Worm (Caenorhabditis elegans): ENCODE results near the gene Y56A3A.6.

Gene Y56A3A.6

DNA sequence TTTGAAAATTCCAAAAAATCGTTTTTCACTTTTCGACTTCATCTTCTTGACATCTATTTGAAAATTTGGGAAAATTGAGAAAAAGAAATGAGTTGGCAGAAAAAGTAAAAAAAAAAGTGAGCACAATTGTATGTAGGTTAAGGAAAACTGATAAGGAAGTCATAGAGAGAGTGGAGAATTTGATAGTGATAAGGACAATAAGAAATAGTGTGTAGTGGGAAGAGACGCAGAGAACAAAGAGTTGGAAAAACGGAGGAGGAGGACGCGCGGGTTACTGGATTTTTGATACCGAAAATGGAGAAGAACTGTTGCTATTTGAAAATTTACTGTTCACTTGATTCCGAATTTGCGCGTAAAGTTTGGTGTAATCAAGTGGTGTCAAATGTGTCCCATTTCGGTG is at the start of gene Y56A3A.6:
Gene Y56A3A.6 (minus strand): TSS at position 53 of the 400 bp plus-strand sequence.
- no peak for TF ChIP-seq xbp-1 (tag; optimal IDR thresholded peaks at IDR 0.05)
- no peak for TF ChIP-seq snpc-4 (tag; optimal IDR thresholded peaks at IDR 0.05)
- TF ChIP-seq C16A3.4 (tag; optimal IDR thresholded peaks at IDR 0.05) = no peak
- TF ChIP-seq irx-1 (tag; optimal IDR thresholded peaks at IDR 0.05) = no peak
- peak in 1 of 2 experiments; percentile 2 for TF ChIP-seq lin-35 (GFP tag; optimal IDR thresholded peaks at IDR 0.05)
- TF ChIP-seq elt-2 (tag; optimal IDR thresholded peaks at IDR 0.05) = peak; percentile 59

DNA sequence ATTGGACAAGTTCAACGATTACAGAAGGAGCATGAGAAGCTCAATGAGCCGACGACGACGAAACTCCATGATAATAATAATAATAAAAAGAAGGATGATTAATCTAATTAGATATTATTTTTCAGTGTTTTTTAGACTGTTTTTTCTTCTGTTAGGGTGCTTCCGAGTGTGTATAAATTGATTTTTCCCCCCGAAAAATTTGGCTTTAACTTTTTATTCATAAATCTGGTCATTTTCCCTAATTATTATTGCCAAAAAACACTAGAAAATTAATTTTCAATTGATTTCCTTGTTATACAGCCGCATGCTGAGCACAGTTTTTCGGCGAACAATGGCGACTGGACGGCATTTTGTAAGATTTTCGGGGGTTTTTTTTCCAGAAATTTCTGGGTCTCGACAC is 45.0 kb upstream of the Y56A3A.6 start, which contains the start of gene nft-1:
Gene nft-1 (plus strand): TSS at position 301 of the 400 bp plus-strand sequence.
- no peak for TF ChIP-seq efl-1 (optimal IDR thresholded peaks at IDR 0.05)
- peak in 1 of 2 experiments; percentile 2 for TF ChIP-seq efl-1 (GFP tag; optimal IDR thresholded peaks at IDR 0.05 in 1 of 2)
- TF ChIP-seq isw-1 (GFP tag; IDR thresholded peaks at IDR 0.05) = no peak

DNA sequence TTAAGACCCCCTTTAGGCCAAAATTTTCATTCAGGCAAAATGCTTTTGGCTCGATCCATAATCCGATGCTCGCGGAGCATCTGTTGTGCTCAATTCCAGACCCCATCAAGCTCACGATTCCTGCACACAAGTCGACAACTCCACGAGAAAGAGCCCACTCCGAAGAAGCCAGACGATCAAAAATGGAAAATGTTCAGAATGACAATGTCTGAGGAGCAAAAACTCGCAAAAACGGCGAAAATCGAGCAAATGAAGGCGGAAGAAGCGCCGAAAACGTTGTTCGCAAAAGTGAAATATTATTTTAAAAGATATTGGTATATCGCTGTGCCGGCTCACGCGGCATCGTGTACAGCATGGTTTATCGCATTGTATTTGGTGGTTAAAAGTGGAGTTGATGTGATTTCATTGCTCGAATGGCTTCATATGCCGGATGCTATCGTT is 43.1 kb upstream of the Y56A3A.6 start, which contains the start of gene Y56A3A.22:
Gene Y56A3A.22 (plus strand): TSS at position 35 of the 441 bp plus-strand sequence.
- no peak for TF ChIP-seq skn-1 (tag; optimal IDR thresholded peaks at IDR 0.05)
- no peak for TF ChIP-seq fkh-10 (GFP tag; optimal IDR thresholded peaks at IDR 0.05)
- no peak for TF ChIP-seq dpl-1 (GFP tag; optimal IDR thresholded peaks at IDR 0.05)
- no peak for TF ChIP-seq irx-1 (tag; optimal IDR thresholded peaks at IDR 0.05)
- no peak for TF ChIP-seq efl-3 (GFP tag; optimal IDR thresholded peaks at IDR 0.05)
- TF ChIP-seq sup-37 (GFP tag; optimal IDR thresholded peaks at IDR 0.05) = no peak
- TF ChIP-seq blmp-1 (tag; optimal IDR thresholded peaks at IDR 0.05) = no peak
- peak; percentile 40 for TF ChIP-seq nhr-47 (tag; optimal IDR thresholded peaks at IDR 0.05)
- no peak for TF ChIP-seq ceh-8 (GFP tag; optimal IDR thresholded peaks at IDR 0.05)
- no peak for TF ChIP-seq nhr-12 (tag; optimal IDR thresholded peaks at IDR 0.05)
- peak in 1 of 2 experiments; percentile 29 for TF ChIP-seq lin-35 (GFP tag; optimal IDR thresholded peaks at IDR 0.05)
- TF ChIP-seq nhr-20 (tag; optimal IDR thresholded peaks at IDR 0.05) = no peak
- TF ChIP-seq Y116A8C.19 (tag; optimal IDR thresholded peaks at IDR 0.05; ENCODE audit: borderline replicate concordance) = no peak
- TF ChIP-seq dsc-1 (tag; optimal IDR thresholded peaks at IDR 0.05) = no peak
- TF ChIP-seq nhr-90 (tag; optimal IDR thresholded peaks at IDR 0.05; ENCODE audit: poor library complexity) = peak; percentile 57
- TF ChIP-seq jun-1 (tag; optimal IDR thresholded peaks at IDR 0.05) = no peak
- TF ChIP-seq zag-1 (tag; optimal IDR thresholded peaks at IDR 0.05) = no peak
- TF ChIP-seq aha-1 (tag; optimal IDR thresholded peaks at IDR 0.05) = no peak
- TF ChIP-seq rnt-1 (tag; optimal IDR thresholded peaks at IDR 0.05) = peak; percentile 39
- no peak for TF ChIP-seq ceh-88 (GFP tag; IDR thresholded peaks at IDR 0.05)
- TF ChIP-seq nhr-11 (tag; optimal IDR thresholded peaks at IDR 0.05) = no peak
- TF ChIP-seq lin-15B (tag; optimal IDR thresholded peaks at IDR 0.05) = no peak
- no peak for TF ChIP-seq tlp-1 (tag; optimal IDR thresholded peaks at IDR 0.05)
- TF ChIP-seq efl-1 (optimal IDR thresholded peaks at IDR 0.05) = peak; percentile 7 to 18
- peak in 1 of 2 experiments; percentile 91 for TF ChIP-seq efl-1 (GFP tag; optimal IDR thresholded peaks at IDR 0.05 in 1 of 2)
- no peak for TF ChIP-seq elt-3 (tag; optimal IDR thresholded peaks at IDR 0.05)
- TF ChIP-seq hlh-17 (GFP tag; optimal IDR thresholded peaks at IDR 0.05; ENCODE audit: borderline replicate concordance) = peak; percentile 43
- no peak for TF ChIP-seq mdl-1 (tag; optimal IDR thresholded peaks at IDR 0.05)
- TF ChIP-seq F16B12.6 (tag; optimal IDR thresholded peaks at IDR 0.05) = no peak
- peak; percentile 27 for TF ChIP-seq zip-4 (GFP tag; optimal IDR thresholded peaks at IDR 0.05)
- no peak for TF ChIP-seq nhr-76 (tag; optimal IDR thresholded peaks at IDR 0.05)
- peak; percentile 86 for TF ChIP-seq ama-1 (optimal IDR thresholded peaks at IDR 0.05)
- no peak for TF ChIP-seq lir-3 (tag; optimal IDR thresholded peaks at IDR 0.05; ENCODE audit: poor library complexity)
- TF ChIP-seq egl-13 (tag; optimal IDR thresholded peaks at IDR 0.05) = no peak
- peak; percentile 80 for TF ChIP-seq ztf-4 (tag; optimal IDR thresholded peaks at IDR 0.05)
- no peak for TF ChIP-seq swsn-7 (tag; optimal IDR thresholded peaks at IDR 0.05)
- no peak for TF ChIP-seq ceh-63 (GFP tag; optimal IDR thresholded peaks at IDR 0.05)
- TF ChIP-seq hlh-4 (tag; optimal IDR thresholded peaks at IDR 0.05) = no peak
- TF ChIP-seq elt-2 (tag; optimal IDR thresholded peaks at IDR 0.05) = peak; percentile 29
- no peak for TF ChIP-seq unc-98 (GFP tag; IDR thresholded peaks at IDR 0.05)
- TF ChIP-seq grh-1 (GFP tag; IDR thresholded peaks at IDR 0.05) = peak; percentile 25
- no peak for TF ChIP-seq fos-1 (tag; optimal IDR thresholded peaks at IDR 0.05)
- no peak for TF ChIP-seq unc-130 (tag; optimal IDR thresholded peaks at IDR 0.05)
- no peak for TF ChIP-seq nhr-77 (tag; optimal IDR thresholded peaks at IDR 0.05)
- TF ChIP-seq ceh-90 (tag; optimal IDR thresholded peaks at IDR 0.05) = no peak

Data from whole organism, L1 larva.